Fruit fly (Drosophila melanogaster): ENCODE measurements around the gene Pgm1.

Pgm1 gene

DNA sequence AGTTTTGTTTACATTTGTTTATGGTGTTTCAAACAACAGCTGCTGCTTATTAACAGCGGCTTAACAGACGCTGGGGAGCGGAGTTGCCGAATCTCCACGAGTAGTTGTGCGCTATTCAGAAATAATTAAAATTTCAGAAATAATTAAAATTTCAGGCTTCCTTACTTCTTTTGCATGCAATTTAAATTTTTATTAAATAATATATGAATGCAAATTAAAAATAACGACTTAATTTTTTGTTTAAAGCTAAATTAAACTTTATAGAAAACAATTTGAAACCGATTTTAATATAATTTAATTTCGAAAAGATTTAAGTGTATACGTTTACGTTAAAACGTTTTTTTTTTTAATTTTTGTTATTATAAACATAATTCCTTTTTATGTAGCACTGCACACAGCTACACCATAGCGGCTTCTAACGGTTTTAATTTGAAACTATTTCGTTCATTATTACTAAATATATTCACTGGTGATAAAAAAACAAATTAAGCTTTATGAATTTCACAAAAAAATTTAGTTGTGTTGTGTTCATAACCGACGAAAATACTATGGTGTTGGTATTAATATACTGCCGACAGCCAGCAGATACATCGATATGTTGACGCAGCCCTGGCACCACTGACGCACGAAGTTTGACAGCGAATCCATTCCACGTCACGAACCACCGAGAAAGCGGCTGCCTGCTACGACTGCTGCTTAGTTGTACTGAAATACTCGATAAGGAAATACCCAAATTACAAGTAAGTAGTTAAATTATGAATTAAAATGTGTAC, 828 bp upstream of the Pgm1 start, which contains the start of gene SsRbeta:
Gene SsRbeta, plus strand, starts transcription at position 645 of the 773 bp plus-strand sequence.
- no peak for TF ChIP-seq ttk (optimal IDR thresholded peaks at IDR 0.05)
- no peak for TF ChIP-seq psq (optimal IDR thresholded peaks at IDR 0.05)
- TF ChIP-seq h (optimal IDR thresholded peaks at IDR 0.05): no peak
- no peak for TF ChIP-seq insv (optimal IDR thresholded peaks at IDR 0.05)
- TF ChIP-seq Myc (optimal IDR thresholded peaks at IDR 0.05): no peak
- TF ChIP-seq Sin3A (optimal IDR thresholded peaks at IDR 0.05): no peak

dm6 chr3L:16121791-16122190, 6.5 kb downstream of the Pgm1 start, which contains the start of gene Strump:
TSS of gene Strump (plus strand) at chr3L:16122002.
- TF ChIP-seq Myc (optimal IDR thresholded peaks at IDR 0.05): no peak
- TF ChIP-seq h (optimal IDR thresholded peaks at IDR 0.05): no peak
- no peak for TF ChIP-seq psq (optimal IDR thresholded peaks at IDR 0.05)
- no peak for TF ChIP-seq ttk (optimal IDR thresholded peaks at IDR 0.05)
- no peak for TF ChIP-seq Sin3A (optimal IDR thresholded peaks at IDR 0.05)
- TF ChIP-seq insv (optimal IDR thresholded peaks at IDR 0.05): no peak

- TF ChIP-seq insv (optimal IDR thresholded peaks at IDR 0.05) (no peak), ttk (optimal IDR thresholded peaks at IDR 0.05) (no peak), psq (optimal IDR thresholded peaks at IDR 0.05) (no peak), Myc (optimal IDR thresholded peaks at IDR 0.05) (no peak), Sin3A (optimal IDR thresholded peaks at IDR 0.05) (no peak), h (optimal IDR thresholded peaks at IDR 0.05) (no peak)
Observed at dm6 chr3L:16113607-16114337, 14.6 kb downstream of the Pgm1 start.

DNA sequence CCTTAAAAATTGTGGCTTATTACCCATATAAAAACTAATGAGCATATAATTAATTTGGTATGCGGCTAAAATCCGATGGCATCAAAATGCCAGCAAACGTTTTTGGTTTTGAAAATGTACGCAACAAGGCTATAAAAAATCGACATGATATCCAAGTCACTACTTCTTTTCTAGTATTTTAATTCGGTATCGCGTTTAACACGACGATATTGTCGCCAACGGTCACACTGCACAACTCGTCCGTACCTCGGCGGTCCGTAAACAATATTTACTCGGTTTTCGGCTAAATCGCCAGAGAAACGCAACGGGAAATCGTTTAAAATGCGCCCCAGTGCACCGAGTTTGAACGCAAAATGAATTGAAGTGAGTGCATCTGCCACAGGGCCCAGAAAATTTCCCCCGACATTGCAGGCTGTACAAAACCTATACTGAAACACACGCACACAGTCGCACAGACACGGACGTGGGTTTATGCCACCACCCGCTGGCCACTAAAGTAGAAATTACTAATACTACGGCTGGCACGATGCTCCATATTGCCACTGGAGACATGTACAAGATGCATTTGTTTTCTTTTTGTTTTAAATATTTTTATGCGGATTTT, 15.2 kb downstream of the Pgm1 start, which contains the start of gene Taf4:
Gene Taf4, plus strand, starts transcription at position 210 of the 604 bp plus-strand sequence.
- no peak for TF ChIP-seq h (optimal IDR thresholded peaks at IDR 0.05)
- no peak for TF ChIP-seq Myc (optimal IDR thresholded peaks at IDR 0.05)
- no peak for TF ChIP-seq Sin3A (optimal IDR thresholded peaks at IDR 0.05)
- TF ChIP-seq insv (optimal IDR thresholded peaks at IDR 0.05): no peak
- TF ChIP-seq ttk (optimal IDR thresholded peaks at IDR 0.05): no peak
- no peak for TF ChIP-seq psq (optimal IDR thresholded peaks at IDR 0.05)

dm6 chr3L:16112069-16112820, 16.1 kb downstream of the Pgm1 start, which contains the start of gene Zn72D:
TSS of gene Zn72D (minus strand) at chr3L:16112626.
- TF ChIP-seq psq (optimal IDR thresholded peaks at IDR 0.05): no peak
- no peak for TF ChIP-seq insv (optimal IDR thresholded peaks at IDR 0.05)
- TF ChIP-seq Myc (optimal IDR thresholded peaks at IDR 0.05): no peak
- TF ChIP-seq Sin3A (optimal IDR thresholded peaks at IDR 0.05): no peak
- TF ChIP-seq ttk (optimal IDR thresholded peaks at IDR 0.05): no peak
- TF ChIP-seq h (optimal IDR thresholded peaks at IDR 0.05): no peak

- TF ChIP-seq Sin3A (optimal IDR thresholded peaks at IDR 0.05): no peak
- no peak for TF ChIP-seq h (optimal IDR thresholded peaks at IDR 0.05)
- TF ChIP-seq ttk (optimal IDR thresholded peaks at IDR 0.05): no peak
- TF ChIP-seq insv (optimal IDR thresholded peaks at IDR 0.05): no peak
- TF ChIP-seq psq (optimal IDR thresholded peaks at IDR 0.05): no peak
- TF ChIP-seq Myc (optimal IDR thresholded peaks at IDR 0.05): no peak
Observed at dm6 chr3L:16105528-16105927, 22.8 kb downstream of the Pgm1 start, which contains the start of the genes IntS9 and CG43295. TSS of gene IntS9 (minus strand) at chr3L:16105627. TSS of gene CG43295 (plus strand) at chr3L:16105852.

DNA sequence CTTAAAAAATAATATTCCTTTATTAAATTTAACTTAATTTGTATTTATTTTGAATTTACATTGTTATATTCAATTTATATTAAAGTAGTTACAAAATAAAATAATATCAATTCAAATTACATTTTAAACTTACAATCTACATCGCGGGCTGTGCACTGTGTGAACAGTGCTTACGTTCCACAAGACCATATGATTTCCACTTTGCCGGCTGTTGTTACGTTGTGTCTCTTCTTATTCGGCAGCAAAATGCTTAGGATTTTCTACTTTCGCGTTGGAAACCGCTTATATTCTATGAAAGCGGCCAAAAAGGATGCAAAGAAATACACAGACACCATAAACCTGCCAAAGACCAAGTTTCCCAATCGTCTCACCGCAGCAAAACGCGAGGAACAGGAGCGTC, 28.3 kb downstream of the Pgm1 start, which contains the start of gene IleRS-m:
Gene IleRS-m, plus strand, starts transcription at position 222 of the 400 bp plus-strand sequence.
- TF ChIP-seq Myc (optimal IDR thresholded peaks at IDR 0.05) (no peak), ttk (optimal IDR thresholded peaks at IDR 0.05) (no peak), insv (optimal IDR thresholded peaks at IDR 0.05) (no peak), psq (optimal IDR thresholded peaks at IDR 0.05) (no peak), h (optimal IDR thresholded peaks at IDR 0.05) (no peak), Sin3A (optimal IDR thresholded peaks at IDR 0.05) (no peak)

- TF ChIP-seq Myc (optimal IDR thresholded peaks at IDR 0.05) (no peak), ttk (optimal IDR thresholded peaks at IDR 0.05) (no peak), h (optimal IDR thresholded peaks at IDR 0.05) (no peak), Sin3A (optimal IDR thresholded peaks at IDR 0.05) (no peak), psq (optimal IDR thresholded peaks at IDR 0.05) (no peak), insv (optimal IDR thresholded peaks at IDR 0.05) (no peak)
Observed at dm6 chr3L:16097393-16097884, 30.9 kb downstream of the Pgm1 start, which contains the start of the genes CG13074 and ATPsynbetaL. TSS of gene CG13074 (minus strand) at chr3L:16097493. TSS of gene ATPsynbetaL (plus strand) at chr3L:16097834.

- no peak for TF ChIP-seq psq (optimal IDR thresholded peaks at IDR 0.05)
- TF ChIP-seq insv (optimal IDR thresholded peaks at IDR 0.05): no peak
- no peak for TF ChIP-seq Sin3A (optimal IDR thresholded peaks at IDR 0.05)
- no peak for TF ChIP-seq ttk (optimal IDR thresholded peaks at IDR 0.05)
- no peak for TF ChIP-seq Myc (optimal IDR thresholded peaks at IDR 0.05)
- TF ChIP-seq h (optimal IDR thresholded peaks at IDR 0.05): no peak
Observed at dm6 chr3L:16090330-16090803, 38.0 kb downstream of the Pgm1 start, which contains the start of the genes CG5235 and ClC-c. TSS of gene CG5235 (minus strand) at chr3L:16090392. TSS of gene ClC-c (plus strand) at chr3L:16090454.

dm6 chr3L:16087323-16087816, 41.0 kb downstream of the Pgm1 start, which contains the start of gene Tasp1:
TSS of gene Tasp1 (minus strand) at chr3L:16087525.
- no peak for TF ChIP-seq Myc (optimal IDR thresholded peaks at IDR 0.05)
- TF ChIP-seq Sin3A (optimal IDR thresholded peaks at IDR 0.05): no peak
- no peak for TF ChIP-seq psq (optimal IDR thresholded peaks at IDR 0.05)
- TF ChIP-seq h (optimal IDR thresholded peaks at IDR 0.05): no peak
- TF ChIP-seq ttk (optimal IDR thresholded peaks at IDR 0.05): no peak
- TF ChIP-seq insv (optimal IDR thresholded peaks at IDR 0.05): no peak
